Fruit fly (Drosophila melanogaster): ENCODE results near the gene CG32284.

CG32284 gene

DNA sequence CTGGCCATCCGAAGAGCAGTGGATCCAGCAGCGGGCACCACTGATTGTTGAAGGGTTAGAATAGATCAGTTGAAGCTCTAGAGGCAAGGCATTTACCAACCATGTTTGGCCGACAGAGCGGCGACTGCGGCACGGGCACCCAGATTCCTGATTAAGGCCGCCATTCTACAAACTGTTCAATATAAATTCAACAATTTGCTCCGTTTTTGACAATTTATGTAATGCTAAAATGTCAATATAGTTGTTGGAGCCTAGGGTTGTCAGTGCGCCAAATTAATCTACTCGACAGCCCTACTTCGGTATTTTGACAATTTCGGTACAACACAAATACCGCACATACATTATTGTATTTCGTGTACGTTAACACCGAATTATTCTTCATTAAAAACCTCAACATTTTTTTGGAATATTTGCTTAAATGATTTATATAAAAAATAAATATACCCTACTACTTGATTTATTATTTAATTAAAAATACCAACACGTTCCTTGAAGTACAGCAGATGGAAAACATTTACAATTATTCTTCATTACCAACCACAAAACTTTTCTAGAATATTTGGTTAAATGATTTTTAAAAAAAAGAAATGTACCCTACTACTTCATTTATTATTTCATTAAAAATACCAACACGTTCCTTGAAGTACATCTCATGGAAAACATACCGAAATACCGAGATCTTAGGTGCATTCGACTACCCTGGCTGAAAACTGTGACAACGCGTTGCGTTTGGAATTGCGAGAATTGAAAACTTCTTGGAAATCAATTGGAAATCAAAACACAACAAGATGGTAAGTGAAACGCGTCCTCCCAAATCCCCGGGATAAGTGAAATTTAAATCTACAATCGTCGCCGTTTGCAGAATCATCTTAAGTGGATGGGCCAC, 26.9 kb upstream of the CG32284 start, which contains the start of the genes ND-30 and CG15812 (continued):
- TF ChIP-seq nau (GFP tag; optimal IDR thresholded peaks at IDR 0.05) = no peak
- no peak for TF ChIP-seq CG11093 (GFP tag; IDR thresholded peaks at IDR 0.05)
- no peak for TF ChIP-seq Hey (tag; optimal IDR thresholded peaks at IDR 0.05)
- TF ChIP-seq H2.0 (GFP tag; IDR thresholded peaks at IDR 0.05) = no peak
- no peak; the same call in 1 of the 2 replicates for TF ChIP-seq Xrp1 (GFP tag; IDR thresholded peaks at IDR 0.05)
- no peak for TF ChIP-seq kah (GFP tag; optimal IDR thresholded peaks at IDR 0.05)
- no peak for TF ChIP-seq Hr39 (optimal IDR thresholded peaks at IDR 0.05)
- TF ChIP-seq CG7786 (GFP tag; optimal IDR thresholded peaks at IDR 0.05) = no peak
- TF ChIP-seq CG14860 (GFP tag; IDR thresholded peaks at IDR 0.05; ENCODE audit: partially characterized antibody) = no peak
- no peak for TF ChIP-seq bigmax (GFP tag; optimal IDR thresholded peaks at IDR 0.05)
- TF ChIP-seq sug (tag; optimal IDR thresholded peaks at IDR 0.05) = peak; percentile 30
- TF ChIP-seq Nf-YC (tag; optimal IDR thresholded peaks at IDR 0.05) = no peak
- TF ChIP-seq CG9817 (tag; optimal IDR thresholded peaks at IDR 0.05) = no peak
- TF ChIP-seq HLHmδ (GFP tag; optimal IDR thresholded peaks at IDR 0.05) = no peak
- no peak for TF ChIP-seq crc (GFP tag; optimal IDR thresholded peaks at IDR 0.05)
- TF ChIP-seq dmrt11E (tag; optimal IDR thresholded peaks at IDR 0.05) = peak; percentile 40
- no peak for TF ChIP-seq cwo (GFP tag; optimal IDR thresholded peaks at IDR 0.05)
- no peak for TF ChIP-seq CG7372 (GFP tag; IDR thresholded peaks at IDR 0.05)
- no peak for TF ChIP-seq Dek (tag; optimal IDR thresholded peaks at IDR 0.05)
- TF ChIP-seq CG2120 (GFP tag; optimal IDR thresholded peaks at IDR 0.05) = peak; percentile 7
- TF ChIP-seq onecut (GFP tag; IDR thresholded peaks at IDR 0.05) = no peak
- no peak for TF ChIP-seq CG17385 (GFP tag; optimal IDR thresholded peaks at IDR 0.05)
- TF ChIP-seq Hr78 (GFP tag; optimal IDR thresholded peaks at IDR 0.05) = no peak
- TF ChIP-seq CG33213 (GFP tag; optimal IDR thresholded peaks at IDR 0.05) = no peak
- no peak for TF ChIP-seq ash1 (GFP tag; optimal IDR thresholded peaks at IDR 0.05)
- no peak for TF ChIP-seq CG11398 (GFP tag; optimal IDR thresholded peaks at IDR 0.05)
- no peak for TF ChIP-seq Ets97D (GFP tag; optimal IDR thresholded peaks at IDR 0.05)
- TF ChIP-seq CG3163 (GFP tag; optimal IDR thresholded peaks at IDR 0.05) = no peak
- TF ChIP-seq Bteb2 (GFP tag; optimal IDR thresholded peaks at IDR 0.05) = no peak
- TF ChIP-seq gsb (GFP tag; IDR thresholded peaks at IDR 0.05) = no peak
- TF ChIP-seq CG8765 (GFP tag; IDR thresholded peaks at IDR 0.05) = no peak
- no peak for TF ChIP-seq CG34422 (GFP tag; IDR thresholded peaks at IDR 0.05)
- no peak for TF ChIP-seq Mad (GFP tag; optimal IDR thresholded peaks at IDR 0.05)
- TF ChIP-seq Lpt (GFP tag; optimal IDR thresholded peaks at IDR 0.05) = no peak
- TF ChIP-seq CG30020 (tag; optimal IDR thresholded peaks at IDR 0.05) = peak; percentile 92
- TF ChIP-seq CG10431 (GFP tag; optimal IDR thresholded peaks at IDR 0.05) = no peak
- TF ChIP-seq CG10462 (GFP tag; optimal IDR thresholded peaks at IDR 0.05) = no peak
- 0 out of 2 replicates have a peak, but pooled peaks have one; percentile 5 for TF ChIP-seq CG3847 (GFP tag; IDR thresholded peaks at IDR 0.05)
- TF ChIP-seq wor (GFP tag; IDR thresholded peaks at IDR 0.05) = no peak
- no peak for TF ChIP-seq ewg (GFP tag; optimal IDR thresholded peaks at IDR 0.05)
- no peak for TF ChIP-seq h (optimal IDR thresholded peaks at IDR 0.05)
- TF ChIP-seq jumu (GFP tag; optimal IDR thresholded peaks at IDR 0.05) = no peak
- TF ChIP-seq zen (tag; optimal IDR thresholded peaks at IDR 0.05) = no peak
- no peak for TF ChIP-seq CG11723 (GFP tag; optimal IDR thresholded peaks at IDR 0.05)
- no peak for TF ChIP-seq sisA (GFP tag; IDR thresholded peaks at IDR 0.05)
- TF ChIP-seq Rfx (GFP tag; IDR thresholded peaks at IDR 0.05) = peak; percentile 22; the same call in 1 of the 2 replicates
- no peak for TF ChIP-seq CG18011 (GFP tag; optimal IDR thresholded peaks at IDR 0.05)
- no peak for TF ChIP-seq Atf3 (GFP tag; optimal IDR thresholded peaks at IDR 0.05)
- no peak for TF ChIP-seq Dip3 (GFP tag; optimal IDR thresholded peaks at IDR 0.05)
- no peak for TF ChIP-seq CG1024 (GFP tag; IDR thresholded peaks at IDR 0.05)
- TF ChIP-seq CG1603 (tag; optimal IDR thresholded peaks at IDR 0.05) = peak; percentile 99

Measured in whole organism, embryonic.